Worm (Caenorhabditis elegans): ENCODE measurements around the gene K07C5.2.

K07C5.2 gene

ce11 chrV:10382142-10382541 is 42.8 kb downstream of the K07C5.2 start, which contains the start of gene pqn-2:
pqn-2 (plus strand) TSS chrV:10382442.
- TF ChIP-seq elt-4 (tag; optimal IDR thresholded peaks at IDR 0.05) (no peak), Y22D7AL.16 (tag; optimal IDR thresholded peaks at IDR 0.05) (no peak), unc-3 (GFP tag; conservative IDR thresholded peaks at IDR 0.05) (no peak), unc-3 (tag; optimal IDR thresholded peaks at IDR 0.05) (no peak), ahr-1 (tag; optimal IDR thresholded peaks at IDR 0.05) (no peak)

ce11 chrV:10383950-10384349 is 44.6 kb downstream of the K07C5.2 start, which contains the start of gene spe-10:
spe-10 (plus strand) TSS chrV:10384250.
- no peak for TF ChIP-seq C38D4.7 (GFP tag; optimal IDR thresholded peaks at IDR 0.05)
- TF ChIP-seq nfya-1 (tag; optimal IDR thresholded peaks at IDR 0.05), result no peak
- no peak for TF ChIP-seq pax-1 (tag; optimal IDR thresholded peaks at IDR 0.05)
- TF ChIP-seq gmeb-2 (tag; optimal IDR thresholded peaks at IDR 0.05), result no peak

DNA sequence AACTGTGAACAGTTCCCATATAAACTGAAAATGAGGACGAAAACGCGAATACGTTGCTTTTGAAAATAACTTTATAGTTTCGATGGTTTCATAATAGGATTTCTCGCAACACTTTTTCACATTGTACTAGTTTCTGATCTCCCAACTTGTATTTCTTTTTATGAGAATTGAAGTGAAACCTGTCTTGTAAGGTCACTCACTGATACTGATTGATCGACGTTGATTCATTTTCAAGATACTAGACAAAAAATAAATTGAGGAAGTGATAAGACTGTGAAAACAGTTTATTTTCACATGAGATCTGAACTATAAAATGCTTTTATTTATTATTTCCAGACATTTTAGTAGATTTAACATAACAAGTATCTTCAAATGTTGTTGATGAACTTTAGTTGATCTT is 48.1 kb downstream of the K07C5.2 start:
- TF ChIP-seq ceh-34 (tag; optimal IDR thresholded peaks at IDR 0.05) (no peak), ama-1 (optimal IDR thresholded peaks at IDR 0.05) (no peak), K02D7.2 (tag; optimal IDR thresholded peaks at IDR 0.05) (no peak), sdc-2 (tag; optimal IDR thresholded peaks at IDR 0.05) (no peak), F13H6.1 (tag; optimal IDR thresholded peaks at IDR 0.05) (no peak), ztf-16 (tag; optimal IDR thresholded peaks at IDR 0.05) (no peak), lin-11 (tag; optimal IDR thresholded peaks at IDR 0.05) (no peak), tbx-2 (tag; optimal IDR thresholded peaks at IDR 0.05) (no peak), ceh-14 (tag; optimal IDR thresholded peaks at IDR 0.05) (no peak), sox-4 (tag; optimal IDR thresholded peaks at IDR 0.05) (no peak), odd-2 (tag; optimal IDR thresholded peaks at IDR 0.05) (no peak), gmeb-2 (tag; optimal IDR thresholded peaks at IDR 0.05) (no peak), pqm-1 (tag; optimal IDR thresholded peaks at IDR 0.05) (no peak), ceh-45 (GFP tag; IDR thresholded peaks at IDR 0.05) (no peak), ceh-30 (tag; optimal IDR thresholded peaks at IDR 0.05) (no peak), C38D4.7 (GFP tag; optimal IDR thresholded peaks at IDR 0.05) (no peak), rnt-1 (tag; optimal IDR thresholded peaks at IDR 0.05) (no peak), che-1 (tag; optimal IDR thresholded peaks at IDR 0.05) (no peak), T23F11.4 (GFP tag; optimal IDR thresholded peaks at IDR 0.05) (no peak)

DNA sequence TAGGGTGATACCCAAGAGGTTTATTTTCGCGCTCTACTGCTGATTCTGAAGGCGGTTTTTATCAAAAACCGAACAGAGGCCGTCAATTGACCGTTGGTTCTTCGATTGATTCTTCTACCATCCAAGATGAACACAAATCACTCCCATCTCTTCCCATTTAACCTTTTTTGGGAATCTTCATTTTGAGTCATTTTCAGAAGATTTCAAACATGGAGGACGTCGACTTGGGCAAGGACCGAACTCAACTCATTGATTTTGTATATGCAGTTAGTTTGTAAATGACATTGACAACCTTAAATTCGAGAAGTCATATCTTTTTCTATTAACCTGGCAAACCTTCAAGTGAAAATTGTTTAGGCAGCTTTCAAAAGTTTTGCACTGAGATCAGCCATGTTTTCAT is 49.0 kb downstream of the K07C5.2 start, which contains the start of gene AC3.5:
Gene AC3.5, plus strand, starts transcription at position 210 of the 400 bp plus-strand sequence.
- TF ChIP-seq ceh-9 (tag; optimal IDR thresholded peaks at IDR 0.05) (no peak), fkh-10 (GFP tag; optimal IDR thresholded peaks at IDR 0.05) (no peak), eyg-1 (tag; optimal IDR thresholded peaks at IDR 0.05) (no peak), ceh-18 (tag; optimal IDR thresholded peaks at IDR 0.05) (no peak), ceh-48 (tag; optimal IDR thresholded peaks at IDR 0.05) (no peak), ahr-1 (tag; optimal IDR thresholded peaks at IDR 0.05) (no peak), nhr-11 (tag; optimal IDR thresholded peaks at IDR 0.05) (no peak), hlh-8 (tag; optimal IDR thresholded peaks at IDR 0.05) (no peak)

Data from whole organism, late embryonic.